Fruit fly (Drosophila melanogaster): Measurements from ENCODE around the gene escl.

The escl gene

dm6 chr2L:12026458-12027431 lies 36.0 kb downstream of the escl start (continued):
- TF ChIP-seq NC2β (GFP tag; optimal IDR thresholded peaks at IDR 0.05), result peak; percentile 34
- no peak for TF ChIP-seq slp2 (GFP tag; optimal IDR thresholded peaks at IDR 0.05)
- TF ChIP-seq CG1233 (GFP tag; optimal IDR thresholded peaks at IDR 0.05), result peak; percentile 54
- no peak for TF ChIP-seq z (GFP tag; IDR thresholded peaks at IDR 0.05)
- peak; percentile 70 for TF ChIP-seq grau (tag; optimal IDR thresholded peaks at IDR 0.05)
- peak; percentile 27 for TF ChIP-seq CG32772 (GFP tag; IDR thresholded peaks at IDR 0.05)
- TF ChIP-seq NC2α (GFP tag; optimal IDR thresholded peaks at IDR 0.05), result peak; percentile 22
- TF ChIP-seq cg (GFP tag; optimal IDR thresholded peaks at IDR 0.05), result no peak
- TF ChIP-seq ken (GFP tag; IDR thresholded peaks at IDR 0.05), result peak; percentile 55; the same call in 2 of the 3 replicates
- peak; percentile 59 for TF ChIP-seq CG17385 (GFP tag; optimal IDR thresholded peaks at IDR 0.05)
- TF ChIP-seq btn (GFP tag; optimal IDR thresholded peaks at IDR 0.05), result peak; percentile 13
- peak; percentile 63 for TF ChIP-seq CG11085 (GFP tag; IDR thresholded peaks at IDR 0.05)
- TF ChIP-seq ro (GFP tag; IDR thresholded peaks at IDR 0.05), result no peak
- TF ChIP-seq CG42726 (GFP tag; IDR thresholded peaks at IDR 0.05; ENCODE audit: partially characterized antibody), result no peak
- no peak for TF ChIP-seq salm (tag; optimal IDR thresholded peaks at IDR 0.05)
- TF ChIP-seq Doc3 (GFP tag; IDR thresholded peaks at IDR 0.05; ENCODE audit: partially characterized antibody), result 0 out of 3 replicates have a peak, but pooled peaks have one; percentile 21
- no peak for TF ChIP-seq Eip74EF (GFP tag; optimal IDR thresholded peaks at IDR 0.05)
- no peak for TF ChIP-seq CG1832 (GFP tag; optimal IDR thresholded peaks at IDR 0.05)
- TF ChIP-seq CG11456 (GFP tag; IDR thresholded peaks at IDR 0.05), result peak; percentile 68; the same call in 1 of the 3 replicates
- no peak for TF ChIP-seq CG8281 (tag; optimal IDR thresholded peaks at IDR 0.05)
- peak; percentile 68 for TF ChIP-seq kni (GFP tag; optimal IDR thresholded peaks at IDR 0.05)
- peak; percentile 54 for TF ChIP-seq chn (GFP tag; optimal IDR thresholded peaks at IDR 0.05)
- TF ChIP-seq CG30431 (GFP tag; optimal IDR thresholded peaks at IDR 0.05), result peak; percentile 60
- peak; percentile 3 for TF ChIP-seq Dp (GFP tag; optimal IDR thresholded peaks at IDR 0.05)
- TF ChIP-seq Trl (optimal IDR thresholded peaks at IDR 0.05), result no peak
- no peak for TF ChIP-seq Trl (GFP tag; optimal IDR thresholded peaks at IDR 0.05)
- peak; percentile 3 for TF ChIP-seq Asciz (GFP tag; optimal IDR thresholded peaks at IDR 0.05)
- peak; percentile 16 for TF ChIP-seq BEAF-32 (GFP tag; optimal IDR thresholded peaks at IDR 0.05)
- no peak for TF ChIP-seq hb (GFP tag; IDR thresholded peaks at IDR 0.05; ENCODE audit: partially characterized antibody)
- TF ChIP-seq stwl (tag; optimal IDR thresholded peaks at IDR 0.05), result no peak
- TF ChIP-seq NfI (GFP tag; optimal IDR thresholded peaks at IDR 0.05), result peak; percentile 31
- TF ChIP-seq sens-2 (GFP tag; IDR thresholded peaks at IDR 0.05), result no peak
- peak; percentile 29; the same call in 1 of the 3 replicates for TF ChIP-seq ase (GFP tag; IDR thresholded peaks at IDR 0.05)
- TF ChIP-seq CG3838 (GFP tag; optimal IDR thresholded peaks at IDR 0.05), result no peak
- TF ChIP-seq tna (GFP tag; IDR thresholded peaks at IDR 0.05; ENCODE audit: partially characterized antibody), result no peak
- TF ChIP-seq Hmr (GFP tag; optimal IDR thresholded peaks at IDR 0.05), result peak; percentile 64
- TF ChIP-seq lov (optimal IDR thresholded peaks at IDR 0.05), result no peak
- TF ChIP-seq lov (GFP tag; IDR thresholded peaks at IDR 0.05), result 0 out of 3 replicates have a peak, but pooled peaks have one; percentile 14
- no peak for TF ChIP-seq amos (GFP tag; IDR thresholded peaks at IDR 0.05; ENCODE audit: partially characterized antibody)
- TF ChIP-seq inv (GFP tag; IDR thresholded peaks at IDR 0.05; ENCODE audit: partially characterized antibody), result no peak
- no peak for TF ChIP-seq CG33557 (GFP tag; optimal IDR thresholded peaks at IDR 0.05)
- no peak for TF ChIP-seq Mad (GFP tag; optimal IDR thresholded peaks at IDR 0.05)
- peak; percentile 4 for TF ChIP-seq fd3F (GFP tag; optimal IDR thresholded peaks at IDR 0.05)
- no peak for TF ChIP-seq Hey (tag; optimal IDR thresholded peaks at IDR 0.05)
- TF ChIP-seq CG13894 (tag; optimal IDR thresholded peaks at IDR 0.05), result peak; percentile 1
- TF ChIP-seq CG10654 (GFP tag; optimal IDR thresholded peaks at IDR 0.05), result peak; percentile 34
- TF ChIP-seq ttk (GFP tag; IDR thresholded peaks at IDR 0.05), result 0 out of 2 replicates have a peak, but pooled peaks have one; percentile 6

All from whole organism, embryonic.